Worm (Caenorhabditis elegans): Measurements from ENCODE around the gene T05C12.8.

DNA sequence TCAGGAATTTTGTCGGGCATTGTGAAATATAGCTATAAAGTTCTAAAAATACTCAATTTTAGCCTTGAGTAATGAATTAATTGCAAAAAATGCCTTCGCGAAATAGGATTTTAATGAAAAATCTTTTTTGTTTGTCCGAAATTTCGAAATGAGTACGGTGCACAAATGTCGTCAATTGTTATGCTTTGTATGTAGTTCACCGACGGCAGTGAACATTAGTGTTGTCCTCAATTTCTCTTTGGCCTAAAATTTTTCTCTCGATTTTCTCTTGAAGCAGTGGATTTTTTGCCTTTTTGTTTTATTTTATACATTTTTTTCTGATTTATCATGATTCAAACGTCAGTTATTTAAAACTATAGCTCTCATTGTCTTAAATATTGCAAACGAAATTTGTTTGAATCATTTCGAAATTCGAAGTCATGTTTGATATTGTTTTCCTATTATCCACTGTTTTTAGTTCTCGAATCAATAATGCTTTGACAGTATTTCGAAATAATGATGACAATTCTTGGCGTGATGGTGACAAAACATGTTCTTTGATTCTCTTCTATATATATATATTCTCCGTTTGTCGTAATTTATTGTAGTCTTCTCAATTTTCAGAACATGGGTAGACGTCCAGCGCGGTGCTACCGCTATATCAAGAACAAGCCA, 47.0 kb downstream of the T05C12.8 start, which contains the start of the genes ints-11 and rpl-10:
- no peak for TF ChIP-seq him-1 (tag; optimal IDR thresholded peaks at IDR 0.05)
- no peak for TF ChIP-seq nhr-90 (tag; optimal IDR thresholded peaks at IDR 0.05)
- no peak for TF ChIP-seq B0019.2 (GFP tag; conservative IDR thresholded peaks at IDR 0.05)
- no peak for TF ChIP-seq rec-8 (tag; optimal IDR thresholded peaks at IDR 0.05)
- TF ChIP-seq rpc-1 (optimal IDR thresholded peaks at IDR 0.05) = no peak
- no peak for TF ChIP-seq rpc-1 (tag; optimal IDR thresholded peaks at IDR 0.05)
- TF ChIP-seq attf-5 (GFP tag; optimal IDR thresholded peaks at IDR 0.05) = peak; percentile 29
- TF ChIP-seq athp-1 (tag; optimal IDR thresholded peaks at IDR 0.05) = no peak

Measured in whole organism, young adult.